Fruit fly (Drosophila melanogaster): ENCODE results near the gene CG33127.

CG33127 gene

dm6 chr2L:286421-286820 is 35.5 kb upstream of the CG33127 start:
- TF ChIP-seq Mnt (GFP tag; optimal IDR thresholded peaks at IDR 0.05) (peak; percentile 83), cnc (optimal IDR thresholded peaks at IDR 0.05) (no peak), CG33017 (tag; optimal IDR thresholded peaks at IDR 0.05) (peak; percentile 88), CG5204 (GFP tag; optimal IDR thresholded peaks at IDR 0.05) (no peak), CG11617 (GFP tag; optimal IDR thresholded peaks at IDR 0.05) (peak; percentile 76), CG12768 (GFP tag; optimal IDR thresholded peaks at IDR 0.05) (peak; percentile 90), CG1620 (GFP tag; optimal IDR thresholded peaks at IDR 0.05) (peak; percentile 52), toe (GFP tag; optimal IDR thresholded peaks at IDR 0.05) (no peak), bab1 (GFP tag; optimal IDR thresholded peaks at IDR 0.05) (no peak), Clk (GFP tag; optimal IDR thresholded peaks at IDR 0.05) (peak; percentile 65), ovo (GFP tag; optimal IDR thresholded peaks at IDR 0.05) (peak; percentile 40), CG7045 (GFP tag; optimal IDR thresholded peaks at IDR 0.05) (peak; percentile 76), Hr96 (GFP tag; optimal IDR thresholded peaks at IDR 0.05) (no peak), kay (GFP tag; ENCODE audit: borderline replicate concordance) (no peak), tj (GFP tag; optimal IDR thresholded peaks at IDR 0.05) (peak; percentile 47), pad (GFP tag; optimal IDR thresholded peaks at IDR 0.05) (peak; percentile 64), CG7101 (tag; optimal IDR thresholded peaks at IDR 0.05) (peak; percentile 85), CG14711 (tag; optimal IDR thresholded peaks at IDR 0.05) (peak; percentile 60), cic (GFP tag; optimal IDR thresholded peaks at IDR 0.05) (peak; percentile 98), Crg-1 (GFP tag; optimal IDR thresholded peaks at IDR 0.05) (peak; percentile 51)

- TF ChIP-seq CG7101 (tag; optimal IDR thresholded peaks at IDR 0.05) (no peak), Mnt (GFP tag; optimal IDR thresholded peaks at IDR 0.05) (no peak), CG33017 (tag; optimal IDR thresholded peaks at IDR 0.05) (no peak), cnc (optimal IDR thresholded peaks at IDR 0.05) (no peak), toe (GFP tag; optimal IDR thresholded peaks at IDR 0.05) (no peak), tj (GFP tag; optimal IDR thresholded peaks at IDR 0.05) (no peak), CG5204 (GFP tag; optimal IDR thresholded peaks at IDR 0.05) (no peak), CG7045 (GFP tag; optimal IDR thresholded peaks at IDR 0.05) (no peak), CG11617 (GFP tag; optimal IDR thresholded peaks at IDR 0.05) (no peak), bab1 (GFP tag; optimal IDR thresholded peaks at IDR 0.05) (no peak), ovo (GFP tag; optimal IDR thresholded peaks at IDR 0.05) (no peak), Clk (GFP tag; optimal IDR thresholded peaks at IDR 0.05) (no peak), pad (GFP tag; optimal IDR thresholded peaks at IDR 0.05) (no peak), CG12768 (GFP tag; optimal IDR thresholded peaks at IDR 0.05) (no peak), kay (GFP tag; ENCODE audit: borderline replicate concordance) (no peak), cic (GFP tag; optimal IDR thresholded peaks at IDR 0.05) (no peak), Crg-1 (GFP tag; optimal IDR thresholded peaks at IDR 0.05) (no peak), CG14711 (tag; optimal IDR thresholded peaks at IDR 0.05) (no peak), CG1620 (GFP tag; optimal IDR thresholded peaks at IDR 0.05) (no peak)
Observed at dm6 chr2L:289044-289443, 32.9 kb upstream of the CG33127 start, which contains the start of gene Amnionless. Amnionless (minus strand) TSS chr2L:289144.

- TF ChIP-seq CG1620 (GFP tag; optimal IDR thresholded peaks at IDR 0.05), result no peak
- no peak for TF ChIP-seq pad (GFP tag; optimal IDR thresholded peaks at IDR 0.05)
- no peak for TF ChIP-seq Clk (GFP tag; optimal IDR thresholded peaks at IDR 0.05)
- TF ChIP-seq bab1 (GFP tag; optimal IDR thresholded peaks at IDR 0.05), result no peak
- no peak for TF ChIP-seq Mnt (GFP tag; optimal IDR thresholded peaks at IDR 0.05)
- TF ChIP-seq ovo (GFP tag; optimal IDR thresholded peaks at IDR 0.05), result no peak
- TF ChIP-seq toe (GFP tag; optimal IDR thresholded peaks at IDR 0.05), result no peak
- no peak for TF ChIP-seq CG7101 (tag; optimal IDR thresholded peaks at IDR 0.05)
- no peak for TF ChIP-seq CG11617 (GFP tag; optimal IDR thresholded peaks at IDR 0.05)
- no peak for TF ChIP-seq CG12768 (GFP tag; optimal IDR thresholded peaks at IDR 0.05)
- no peak for TF ChIP-seq CG14711 (tag; optimal IDR thresholded peaks at IDR 0.05)
- no peak for TF ChIP-seq Hr96 (GFP tag; optimal IDR thresholded peaks at IDR 0.05)
Observed at dm6 chr2L:290373-290772, 31.5 kb upstream of the CG33127 start.

DNA sequence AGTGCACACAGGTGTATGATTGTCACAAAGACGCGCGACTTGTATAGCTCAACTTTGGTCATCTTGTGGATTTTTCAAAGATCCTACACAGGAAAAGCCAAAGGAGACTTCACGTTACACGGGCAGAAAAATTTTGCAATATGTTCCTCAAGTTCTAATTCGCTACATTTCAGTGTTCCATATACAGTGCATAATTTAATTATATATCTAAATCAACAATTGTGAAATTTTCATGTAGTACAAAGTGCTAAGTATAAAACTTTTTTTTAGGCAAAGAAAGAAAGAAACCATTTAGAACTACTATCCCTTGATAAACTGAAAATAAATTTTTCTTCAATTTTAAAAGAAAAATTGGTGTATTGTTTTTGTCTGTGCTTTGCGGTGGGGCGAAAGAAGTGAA is 31.0 kb upstream of the CG33127 start:
- TF ChIP-seq CG1620 (GFP tag; optimal IDR thresholded peaks at IDR 0.05), result no peak
- no peak for TF ChIP-seq CG14711 (tag; optimal IDR thresholded peaks at IDR 0.05)
- no peak for TF ChIP-seq toe (GFP tag; optimal IDR thresholded peaks at IDR 0.05)
- TF ChIP-seq Mnt (GFP tag; optimal IDR thresholded peaks at IDR 0.05), result no peak
- no peak for TF ChIP-seq cic (GFP tag; optimal IDR thresholded peaks at IDR 0.05)
- TF ChIP-seq ovo (GFP tag; optimal IDR thresholded peaks at IDR 0.05), result no peak
- no peak for TF ChIP-seq kay (GFP tag; ENCODE audit: borderline replicate concordance)
- TF ChIP-seq CG5204 (GFP tag; optimal IDR thresholded peaks at IDR 0.05), result no peak

dm6 chr2L:291657-292056 is 30.2 kb upstream of the CG33127 start, which contains the start of gene CG3625:
CG3625 (minus strand) TSS chr2L:291795.
- TF ChIP-seq CG33017 (tag; optimal IDR thresholded peaks at IDR 0.05), result no peak
- no peak for TF ChIP-seq kay (GFP tag; ENCODE audit: borderline replicate concordance)
- TF ChIP-seq CG11617 (GFP tag; optimal IDR thresholded peaks at IDR 0.05), result no peak
- no peak for TF ChIP-seq cic (GFP tag; optimal IDR thresholded peaks at IDR 0.05)
- no peak for TF ChIP-seq Mnt (GFP tag; optimal IDR thresholded peaks at IDR 0.05)
- TF ChIP-seq bab1 (GFP tag; optimal IDR thresholded peaks at IDR 0.05), result no peak

DNA sequence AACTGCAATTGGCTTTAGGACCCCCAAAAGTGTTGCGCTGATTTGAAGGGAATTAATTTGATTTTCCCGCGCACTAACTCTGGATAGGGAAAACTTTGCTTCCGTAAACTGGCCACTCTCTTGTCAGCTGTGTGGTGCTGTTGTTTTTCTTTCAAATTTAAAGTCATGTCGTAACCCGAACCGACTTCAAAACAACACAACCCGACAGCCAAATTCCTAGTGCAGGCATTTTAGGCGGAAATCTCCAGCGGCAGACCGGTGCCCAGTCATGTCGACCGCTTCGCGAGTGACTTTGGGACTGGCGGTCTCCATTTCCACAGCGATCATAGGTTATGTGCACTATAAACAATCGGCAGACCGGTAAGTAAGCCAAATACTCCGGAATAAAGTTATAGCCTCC is 29.6 kb upstream of the CG33127 start, which contains the start of gene CG11562:
TSS of gene CG11562 (plus strand) at position 119 of the 400 bp plus-strand sequence.
- no peak for TF ChIP-seq Clk (GFP tag; optimal IDR thresholded peaks at IDR 0.05)
- TF ChIP-seq CG7045 (GFP tag; optimal IDR thresholded peaks at IDR 0.05), result no peak
- TF ChIP-seq CG11617 (GFP tag; optimal IDR thresholded peaks at IDR 0.05), result no peak
- TF ChIP-seq Crg-1 (GFP tag; optimal IDR thresholded peaks at IDR 0.05), result no peak
- no peak for TF ChIP-seq CG12768 (GFP tag; optimal IDR thresholded peaks at IDR 0.05)
- no peak for TF ChIP-seq CG14711 (tag; optimal IDR thresholded peaks at IDR 0.05)
- TF ChIP-seq ovo (GFP tag; optimal IDR thresholded peaks at IDR 0.05), result no peak
- no peak for TF ChIP-seq CG5204 (GFP tag; optimal IDR thresholded peaks at IDR 0.05)
- no peak for TF ChIP-seq tj (GFP tag; optimal IDR thresholded peaks at IDR 0.05)
- TF ChIP-seq Mnt (GFP tag; optimal IDR thresholded peaks at IDR 0.05), result no peak
